Worm (Caenorhabditis elegans): ENCODE measurements around the gene W09C2.9.

W09C2.9 gene

ce11 chrIV:9623269-9623668 lies at the start of gene W09C2.9:
W09C2.9 (minus strand) TSS chrIV:9623369.
- TF ChIP-seq aha-1 (tag; optimal IDR thresholded peaks at IDR 0.05): no peak
- TF ChIP-seq lin-39 (tag; optimal IDR thresholded peaks at IDR 0.05): no peak
- TF ChIP-seq nhr-85 (tag): no peak
- TF ChIP-seq nhr-11 (tag; optimal IDR thresholded peaks at IDR 0.05): no peak

- TF ChIP-seq efl-3 (GFP tag; optimal IDR thresholded peaks at IDR 0.05) (peak; percentile 32), efl-1 (optimal IDR thresholded peaks at IDR 0.05) (no peak), efl-1 (GFP tag; optimal IDR thresholded peaks at IDR 0.05 in 1 of 2) (no peak), zag-1 (tag; optimal IDR thresholded peaks at IDR 0.05) (no peak), mab-9 (GFP tag; IDR thresholded peaks at IDR 0.05) (no peak), pqm-1 (tag; optimal IDR thresholded peaks at IDR 0.05) (no peak), xbp-1 (tag; optimal IDR thresholded peaks at IDR 0.05) (peak; percentile 3), C16A3.4 (tag; optimal IDR thresholded peaks at IDR 0.05) (peak; percentile 22), lin-39 (tag; optimal IDR thresholded peaks at IDR 0.05) (no peak), blmp-1 (tag; optimal IDR thresholded peaks at IDR 0.05) (peak; percentile 90), lir-3 (tag; optimal IDR thresholded peaks at IDR 0.05; ENCODE audit: poor library complexity) (no peak), mdl-1 (tag; optimal IDR thresholded peaks at IDR 0.05) (peak in 1 of 2 experiments; percentile 41), lin-35 (GFP tag; optimal IDR thresholded peaks at IDR 0.05) (peak in 1 of 2 experiments; percentile 63), mep-1 (tag; optimal IDR thresholded peaks at IDR 0.05) (peak; percentile 43), snu-23 (GFP tag; optimal IDR thresholded peaks at IDR 0.05) (peak; percentile 80), dpl-1 (GFP tag; optimal IDR thresholded peaks at IDR 0.05) (peak in 1 of 3 experiments; percentile 21), nhr-84 (tag; optimal IDR thresholded peaks at IDR 0.05) (no peak), nhr-11 (tag; optimal IDR thresholded peaks at IDR 0.05) (no peak), elt-3 (tag; optimal IDR thresholded peaks at IDR 0.05) (peak in 2 of 6 experiments; percentile 80), ama-1 (optimal IDR thresholded peaks at IDR 0.05) (no peak), lin-14 (GFP tag; optimal IDR thresholded peaks at IDR 0.05) (peak; percentile 73), nhr-19 (GFP tag; conservative IDR thresholded peaks at IDR 0.05) (peak; percentile 21; the same call in 1 of the 2 replicates), nhr-71 (tag; optimal IDR thresholded peaks at IDR 0.05) (peak; percentile 83), tbx-2 (tag; optimal IDR thresholded peaks at IDR 0.05) (peak; percentile 35), ztf-4 (tag; optimal IDR thresholded peaks at IDR 0.05) (peak; percentile 18), nhr-85 (tag) (peak; percentile 96), nhr-20 (tag; optimal IDR thresholded peaks at IDR 0.05) (peak; percentile 95), nhr-90 (tag; optimal IDR thresholded peaks at IDR 0.05; ENCODE audit: poor library complexity) (peak; percentile 77), ceh-88 (GFP tag; IDR thresholded peaks at IDR 0.05) (no peak), grh-1 (GFP tag; IDR thresholded peaks at IDR 0.05) (peak; percentile 38; the same call in 1 of the 2 replicates), nhr-47 (tag; optimal IDR thresholded peaks at IDR 0.05) (peak; percentile 52), alr-1 (tag; optimal IDR thresholded peaks at IDR 0.05; ENCODE audit: borderline replicate concordance) (no peak), lsy-2 (tag; optimal IDR thresholded peaks at IDR 0.05) (peak; percentile 69 to 82)
These were observed 49.3 kb upstream of the W09C2.9 start for ce11 chrIV:9672434-9672833.

- TF ChIP-seq alr-1 (tag; optimal IDR thresholded peaks at IDR 0.05; ENCODE audit: borderline replicate concordance) (no peak), jun-1 (tag; optimal IDR thresholded peaks at IDR 0.05) (peak; percentile 10), C04F5.9 (tag; optimal IDR thresholded peaks at IDR 0.05) (no peak), grh-1 (GFP tag; IDR thresholded peaks at IDR 0.05) (0 out of 2 replicates have a peak, but pooled peaks have one; percentile 16), nhr-85 (tag) (peak; percentile 98), ztf-4 (tag; optimal IDR thresholded peaks at IDR 0.05) (peak; percentile 45), lin-13 (GFP tag; optimal IDR thresholded peaks at IDR 0.05) (peak; percentile 11), ceh-88 (GFP tag; IDR thresholded peaks at IDR 0.05) (0 out of 2 replicates have a peak, but pooled peaks have one; percentile 10), snu-23 (GFP tag; optimal IDR thresholded peaks at IDR 0.05) (peak; percentile 83), ces-1 (GFP tag; optimal IDR thresholded peaks at IDR 0.05) (no peak), nhr-90 (tag; optimal IDR thresholded peaks at IDR 0.05; ENCODE audit: poor library complexity) (peak; percentile 70), ceh-8 (GFP tag; optimal IDR thresholded peaks at IDR 0.05) (no peak), elt-3 (tag; optimal IDR thresholded peaks at IDR 0.05) (peak in 4 of 6 experiments; percentile 13 to 68 (median 24)), lsy-2 (tag; optimal IDR thresholded peaks at IDR 0.05) (peak; percentile 53 to 64), F16B12.6 (tag; optimal IDR thresholded peaks at IDR 0.05) (no peak), lin-14 (GFP tag; optimal IDR thresholded peaks at IDR 0.05) (peak; percentile 89), rnt-1 (tag; optimal IDR thresholded peaks at IDR 0.05) (peak; percentile 30), nhr-19 (GFP tag; conservative IDR thresholded peaks at IDR 0.05) (peak; percentile 62), efl-3 (GFP tag; optimal IDR thresholded peaks at IDR 0.05) (no peak), egl-27 (tag; optimal IDR thresholded peaks at IDR 0.05) (peak in 1 of 2 experiments; percentile 25), lir-3 (tag; optimal IDR thresholded peaks at IDR 0.05; ENCODE audit: poor library complexity) (peak; percentile 29), efl-1 (optimal IDR thresholded peaks at IDR 0.05) (peak; percentile 7 to 40), efl-1 (GFP tag; optimal IDR thresholded peaks at IDR 0.05 in 1 of 2) (peak; percentile 6 to 87), ama-1 (optimal IDR thresholded peaks at IDR 0.05) (no peak), C16A3.4 (tag; optimal IDR thresholded peaks at IDR 0.05) (peak; percentile 40), nhr-20 (tag; optimal IDR thresholded peaks at IDR 0.05) (peak; percentile 97), hpl-2 (GFP tag; optimal IDR thresholded peaks at IDR 0.05) (peak; percentile 58), skn-1 (tag; optimal IDR thresholded peaks at IDR 0.05) (peak; percentile 61), pax-3 (tag; optimal IDR thresholded peaks at IDR 0.05) (peak; percentile 54)
These were observed 48.0 kb upstream of the W09C2.9 start for ce11 chrIV:9671001-9671652.

Measured in whole organism, L1 larva.